Worm (Caenorhabditis elegans) whole organism, L3 larva: ENCODE data around the gene W06D12.6.

Experiments used
- R02D3.7 ChIP-seq: fragments of 150-350 bp; optimal IDR thresholded peaks from 2 replicates; lab custom pipeline; 2014; ENCODE audit warnings: missing biosample characterization, missing genetic modification characterization
- aly-2 ChIP-seq: fragments of 150-350 bp; optimal IDR thresholded peaks from 2 replicates; lab custom pipeline; 2014; ENCODE audit warnings: missing biosample characterization, missing genetic modification characterization
- elt-2 ChIP-seq: sonication (generic microtip); optimal IDR thresholded peaks from 2 replicates; lab custom pipeline; 2016; ENCODE audit warnings: missing genetic modification reagents, mild to moderate bottlenecking, missing genetic modification characterization, missing compliant biosample characterization
- elt-3 ChIP-seq, 3 experiments: fragments of 150-350 bp in 1 of 3; sonication (generic microtip) in 2 of 3; optimal IDR thresholded peaks; 2 replicates in 2 of 3; 4 replicates in 1 of 3; lab custom pipeline; 2014 to 2017; ENCODE audit warnings: missing biosample characterization in 3 of 3, missing genetic modification characterization in 3 of 3
- nfya-1 ChIP-seq: sonication (generic microtip); optimal IDR thresholded peaks from 2 replicates; lab custom pipeline; 2017; ENCODE audit warnings: missing genetic modification characterization, mild to moderate bottlenecking, missing compliant biosample characterization, antibody characterized with exemption, moderate library complexity; ENCODE audit not compliant: insufficient read depth
- nhr-11 ChIP-seq: fragments of 150-350 bp; optimal IDR thresholded peaks from 2 replicates; lab custom pipeline; 2014; ENCODE audit warnings: missing biosample characterization, missing genetic modification characterization
- nhr-12 ChIP-seq: fragments of 150-350 bp; optimal IDR thresholded peaks from 2 replicates; lab custom pipeline; 2014; ENCODE audit warnings: missing biosample characterization, missing genetic modification characterization
- nhr-23 ChIP-seq: fragments of 150-350 bp; optimal IDR thresholded peaks from 2 replicates; lab custom pipeline; 2014; ENCODE audit warnings: missing biosample characterization, missing genetic modification reagents, missing genetic modification characterization
- nhr-25 ChIP-seq: sonication (generic microtip); optimal IDR thresholded peaks from 2 replicates; lab custom pipeline; 2017; ENCODE audit warnings: missing biosample characterization, missing genetic modification characterization
- pha-4 ChIP-seq: fragments of 150-350 bp; optimal IDR thresholded peaks from 2 replicates; lab custom pipeline; 2014; ENCODE audit warnings: missing biosample characterization, missing genetic modification reagents, missing genetic modification characterization
- skn-1 ChIP-seq: fragments of 150-350 bp; optimal IDR thresholded peaks from 2 replicates; lab custom pipeline; 2014; ENCODE audit warnings: missing biosample characterization, missing genetic modification characterization
- zag-1 ChIP-seq: fragments of 150-350 bp; optimal IDR thresholded peaks from 2 replicates; lab custom pipeline; 2014; ENCODE audit warnings: missing biosample characterization, missing genetic modification characterization
- ztf-4 ChIP-seq: fragments of 150-350 bp; optimal IDR thresholded peaks from 2 replicates; lab custom pipeline; 2014; ENCODE audit warnings: missing biosample characterization, missing genetic modification characterization

- TF ChIP-seq pha-4 = peak; percentile 20
- no peak for TF ChIP-seq skn-1 (tag; lab: Kevin White, UChicago)
- no peak for TF ChIP-seq zag-1 (tag; lab: Kevin White, UChicago)
- TF ChIP-seq elt-2 = peak; percentile 52
- TF ChIP-seq nhr-11 = no peak
- TF ChIP-seq ztf-4 (tag; lab: Kevin White, UChicago) = no peak
- no peak for TF ChIP-seq aly-2 (tag; lab: Kevin White, UChicago)
- TF ChIP-seq R02D3.7 (tag; lab: Kevin White, UChicago) = no peak
- peak; percentile 8 for TF ChIP-seq nhr-23 (tag; lab: Kevin White, UChicago)
- TF ChIP-seq nhr-25 (tag; lab: Kevin White, UChicago) = no peak
- TF ChIP-seq nfya-1 (tag; lab: Kevin White, UChicago) = no peak
- no peak for TF ChIP-seq elt-3 (tag; optimal IDR thresholded peaks at IDR 0.05; lab: Kevin White, UChicago)
- TF ChIP-seq nhr-12 (tag; lab: Kevin White, UChicago) = no peak
Observed at ce11 chrV:17723142-17723781, 17.3 kb downstream of the W06D12.6 start.
